Worm (Caenorhabditis elegans): ENCODE measurements around the gene rabn-5.

rabn-5 gene

DNA sequence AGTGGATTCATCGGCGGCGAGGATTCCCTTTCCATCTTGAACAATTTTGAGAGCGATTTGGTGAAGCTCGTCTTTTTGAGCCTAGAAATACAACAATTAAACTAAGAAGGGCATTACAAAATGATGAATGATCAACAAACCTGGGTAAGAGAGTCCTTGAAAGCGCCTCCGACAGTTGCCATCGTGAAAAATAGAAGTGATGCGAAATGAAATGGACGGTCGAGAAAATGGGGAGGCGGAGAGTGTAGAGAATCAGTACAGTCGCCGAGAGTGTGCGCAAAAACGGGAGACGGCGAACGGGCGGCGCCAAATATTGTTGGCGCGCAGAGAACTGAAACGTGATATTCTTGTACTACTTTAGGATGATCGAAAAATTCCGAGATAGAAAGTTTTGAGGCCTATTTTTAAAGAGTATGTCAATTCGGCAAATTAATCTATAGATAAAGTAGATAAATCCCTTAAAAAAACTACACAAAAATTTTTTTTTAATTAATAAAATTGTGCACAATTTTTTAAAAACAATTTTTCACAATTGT lies 11.9 kb downstream of the rabn-5 start, which contains the start of gene aldo-2:
TSS of gene aldo-2 (minus strand) at position 486 of the 536 bp plus-strand sequence.
- TF ChIP-seq ama-1 (optimal IDR thresholded peaks at IDR 0.05) (no peak), hmbx-1 (tag; optimal IDR thresholded peaks at IDR 0.05) (no peak), F13C5.2 (tag; optimal IDR thresholded peaks at IDR 0.05) (no peak)

DNA sequence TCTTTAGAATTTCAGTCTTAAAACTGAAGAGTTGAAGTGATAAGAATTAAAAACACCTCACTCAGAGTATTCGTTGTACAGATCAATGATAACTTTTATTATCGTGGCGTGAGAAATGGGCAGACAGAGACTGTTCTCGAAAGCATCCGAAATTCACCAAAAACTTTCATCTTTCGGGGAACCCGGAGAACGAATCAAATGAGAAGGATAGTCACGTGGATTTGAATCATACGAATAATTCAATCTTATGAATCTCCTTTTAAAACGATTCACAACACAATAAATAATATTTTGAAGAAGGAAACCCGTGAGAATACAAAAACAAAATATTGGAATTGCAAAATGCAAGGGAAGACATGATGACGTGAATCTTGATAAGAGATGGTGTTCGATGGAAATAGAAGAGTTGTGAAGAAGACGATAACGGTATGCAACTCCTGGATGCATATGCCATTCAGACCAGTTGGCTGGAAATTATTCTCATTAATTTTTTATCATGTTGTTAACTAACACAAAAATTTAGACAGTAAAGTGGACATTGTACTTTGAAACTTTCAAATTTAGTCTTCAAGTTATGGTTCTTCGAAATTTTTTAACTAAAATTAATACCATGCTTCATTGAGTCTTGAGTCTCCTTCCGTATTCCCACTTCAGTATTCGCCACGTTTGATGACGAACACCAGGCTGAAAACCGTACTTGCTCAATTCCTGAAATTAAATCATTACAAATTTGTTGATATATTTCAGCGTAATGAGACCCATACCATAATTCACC lies 12.7 kb downstream of the rabn-5 start:
- TF ChIP-seq ceh-36 (tag; optimal IDR thresholded peaks at IDR 0.05) (no peak), ama-1 (optimal IDR thresholded peaks at IDR 0.05) (no peak), tra-4 (tag; optimal IDR thresholded peaks at IDR 0.05) (no peak), scrt-1 (GFP tag; IDR thresholded peaks at IDR 0.05) (no peak), aly-1 (tag; optimal IDR thresholded peaks at IDR 0.05) (no peak), ets-7 (tag; optimal IDR thresholded peaks at IDR 0.05) (no peak), pes-1 (GFP tag; IDR thresholded peaks at IDR 0.05) (no peak), B0310.2 (tag; optimal IDR thresholded peaks at IDR 0.05) (no peak), sea-1 (GFP tag; conservative IDR thresholded peaks at IDR 0.05) (no peak)

DNA sequence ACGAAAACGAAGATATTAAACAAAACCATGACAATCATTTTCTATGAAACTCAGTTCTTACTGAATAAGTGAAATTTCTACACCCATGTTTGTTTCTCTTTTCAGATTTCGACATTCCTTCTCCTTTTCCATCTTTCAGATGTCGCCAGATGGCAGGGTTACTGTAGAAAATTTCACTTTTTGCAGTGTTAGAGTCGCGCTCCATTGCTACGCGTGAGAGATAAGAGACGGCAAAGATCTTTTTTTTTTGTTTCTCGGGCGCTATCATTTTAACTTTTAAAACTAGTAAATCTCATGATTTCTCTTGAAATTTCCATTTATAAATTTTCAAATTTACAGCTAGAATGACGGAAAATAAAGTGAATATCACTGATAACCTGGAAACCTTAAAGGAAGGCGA lies 13.9 kb downstream of the rabn-5 start, which contains the start of the genes mig-21 and F01F1.2:
TSS of gene mig-21 (minus strand) at position 166 of the 400 bp plus-strand sequence.
TSS of gene F01F1.2 (plus strand) at position 340 of the 400 bp plus-strand sequence.
- no peak for TF ChIP-seq tra-4 (tag; optimal IDR thresholded peaks at IDR 0.05)

DNA sequence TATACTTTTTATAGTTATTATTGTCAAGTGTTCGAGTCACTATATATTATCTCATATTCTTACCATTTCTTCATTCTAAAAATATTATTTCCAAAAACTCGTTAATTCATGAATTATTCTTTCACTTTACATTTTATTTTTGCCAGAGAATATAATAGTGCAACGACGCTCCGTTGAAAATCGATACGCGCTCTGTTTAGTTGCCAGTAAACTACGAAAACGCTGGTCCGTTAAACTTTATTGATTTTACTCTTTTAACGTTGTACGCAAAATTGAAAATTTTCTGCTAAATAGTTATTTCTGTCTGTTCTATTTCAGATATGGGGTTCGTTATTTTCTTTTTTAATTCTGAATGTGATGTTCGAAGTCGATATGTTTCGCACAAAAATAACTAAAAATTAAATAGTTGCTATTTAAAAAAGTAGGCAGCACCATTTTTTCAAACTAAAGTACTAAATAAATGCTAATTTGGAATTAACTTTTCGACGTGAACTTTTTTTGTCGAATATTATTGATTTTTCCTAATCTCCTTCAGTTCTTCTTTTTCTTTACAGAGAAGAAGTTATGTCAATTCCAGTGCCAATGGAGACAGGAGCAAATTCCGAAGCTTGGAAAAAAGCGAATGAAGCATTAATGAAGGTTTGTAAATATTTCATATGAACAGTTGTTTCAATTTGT lies 15.1 kb downstream of the rabn-5 start, which contains the start of gene hpo-10:
TSS of gene hpo-10 (plus strand) at position 199 of the 678 bp plus-strand sequence.
- TF ChIP-seq scrt-1 (GFP tag; IDR thresholded peaks at IDR 0.05) = no peak
- TF ChIP-seq tbx-11 (GFP tag; IDR thresholded peaks at IDR 0.05) = no peak
- no peak for TF ChIP-seq tra-4 (tag; optimal IDR thresholded peaks at IDR 0.05)
- TF ChIP-seq sea-1 (GFP tag; conservative IDR thresholded peaks at IDR 0.05) = no peak
- TF ChIP-seq ets-7 (tag; optimal IDR thresholded peaks at IDR 0.05) = no peak
- TF ChIP-seq pes-1 (GFP tag; IDR thresholded peaks at IDR 0.05) = no peak
- no peak for TF ChIP-seq hmg-4 (GFP tag; optimal IDR thresholded peaks at IDR 0.05)
- TF ChIP-seq hmbx-1 (tag; optimal IDR thresholded peaks at IDR 0.05) = no peak
- no peak for TF ChIP-seq aly-1 (tag; optimal IDR thresholded peaks at IDR 0.05)
- TF ChIP-seq flt-1 (GFP tag; IDR thresholded peaks at IDR 0.05) = no peak
- TF ChIP-seq F13C5.2 (tag; optimal IDR thresholded peaks at IDR 0.05) = no peak
- TF ChIP-seq ceh-13 (GFP tag; optimal IDR thresholded peaks at IDR 0.05) = no peak
- no peak for TF ChIP-seq tbx-37 (GFP tag; conservative IDR thresholded peaks at IDR 0.05)
- no peak for TF ChIP-seq ceh-36 (tag; optimal IDR thresholded peaks at IDR 0.05)

DNA sequence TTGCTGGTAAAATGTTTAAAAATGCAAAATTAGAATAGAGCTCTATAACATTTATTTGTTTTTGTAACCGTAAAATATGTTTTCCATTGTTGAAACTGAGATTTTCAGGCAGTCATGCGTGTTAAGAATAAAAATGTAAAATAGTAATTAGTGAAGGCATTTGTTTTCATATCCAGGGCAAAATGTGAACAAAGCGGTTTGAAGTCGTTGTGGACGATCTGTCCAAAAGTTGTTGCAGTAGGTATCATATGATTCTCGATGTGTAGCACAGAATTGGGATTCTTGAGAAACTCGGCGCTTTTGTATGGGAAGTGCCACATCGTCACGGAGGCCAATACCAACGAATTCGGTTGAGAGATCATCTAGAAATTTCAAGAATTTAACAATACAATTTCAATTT lies 17.9 kb downstream of the rabn-5 start:
- peak; percentile 14 for TF ChIP-seq ama-1 (optimal IDR thresholded peaks at IDR 0.05)
- no peak for TF ChIP-seq hmbx-1 (tag; optimal IDR thresholded peaks at IDR 0.05)

DNA sequence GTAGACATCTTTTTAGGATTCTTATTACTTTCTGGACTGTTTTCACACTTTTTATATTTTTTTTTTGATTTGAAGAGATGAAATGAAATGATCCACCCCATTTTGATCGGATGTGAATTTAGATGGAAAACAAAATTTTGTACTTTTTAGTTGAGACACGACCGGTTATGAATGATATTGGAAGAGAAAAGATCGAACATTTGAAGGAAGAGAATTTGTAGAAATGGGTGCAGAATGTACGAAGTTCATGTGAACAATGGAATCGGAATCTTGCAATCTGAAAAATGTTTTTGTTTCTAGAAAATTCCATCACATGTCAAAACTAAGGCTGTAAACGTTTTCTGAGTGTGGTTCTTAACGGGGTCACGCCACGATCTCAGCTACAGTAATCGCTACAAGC lies 18.5 kb downstream of the rabn-5 start, which contains the start of gene F01F1.14:
TSS of gene F01F1.14 (minus strand) at position 101 of the 400 bp plus-strand sequence.
- TF ChIP-seq flt-1 (GFP tag; IDR thresholded peaks at IDR 0.05) (no peak), tbx-11 (GFP tag; IDR thresholded peaks at IDR 0.05) (no peak), pes-1 (GFP tag; IDR thresholded peaks at IDR 0.05) (no peak), tbx-37 (GFP tag; conservative IDR thresholded peaks at IDR 0.05) (no peak), hmg-4 (GFP tag; optimal IDR thresholded peaks at IDR 0.05) (no peak), sea-1 (GFP tag; conservative IDR thresholded peaks at IDR 0.05) (no peak), ets-7 (tag; optimal IDR thresholded peaks at IDR 0.05) (no peak), aly-1 (tag; optimal IDR thresholded peaks at IDR 0.05) (no peak), ceh-13 (GFP tag; optimal IDR thresholded peaks at IDR 0.05) (no peak), hmbx-1 (tag; optimal IDR thresholded peaks at IDR 0.05) (no peak), F13C5.2 (tag; optimal IDR thresholded peaks at IDR 0.05) (no peak), ama-1 (optimal IDR thresholded peaks at IDR 0.05) (no peak), B0310.2 (tag; optimal IDR thresholded peaks at IDR 0.05) (no peak), scrt-1 (GFP tag; IDR thresholded peaks at IDR 0.05) (no peak), ceh-36 (tag; optimal IDR thresholded peaks at IDR 0.05) (no peak), tra-4 (tag; optimal IDR thresholded peaks at IDR 0.05) (no peak)

DNA sequence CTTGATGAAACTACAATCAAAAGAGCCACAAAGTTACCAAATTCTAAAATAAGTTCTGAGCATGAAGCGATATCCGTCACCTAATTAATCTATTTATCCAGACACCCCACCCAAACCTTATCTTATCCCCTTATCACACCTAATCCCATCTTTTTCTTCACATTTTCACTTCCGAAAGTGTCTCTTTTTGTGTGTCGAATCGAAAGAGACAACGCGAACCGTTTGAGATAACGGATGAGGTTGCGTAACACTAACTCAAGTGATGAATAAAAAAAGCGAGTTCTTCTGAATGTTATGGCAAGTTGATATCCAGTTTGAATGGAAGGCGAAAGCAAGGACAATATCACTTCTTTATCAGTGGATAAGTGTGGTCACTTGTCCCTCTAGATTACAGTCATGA lies 19.2 kb downstream of the rabn-5 start:
- TF ChIP-seq ceh-36 (tag; optimal IDR thresholded peaks at IDR 0.05) (no peak), tra-4 (tag; optimal IDR thresholded peaks at IDR 0.05) (no peak), tbx-11 (GFP tag; IDR thresholded peaks at IDR 0.05) (no peak), pes-1 (GFP tag; IDR thresholded peaks at IDR 0.05) (no peak), ets-7 (tag; optimal IDR thresholded peaks at IDR 0.05) (no peak), ama-1 (optimal IDR thresholded peaks at IDR 0.05) (no peak), sea-1 (GFP tag; conservative IDR thresholded peaks at IDR 0.05) (no peak), hmbx-1 (tag; optimal IDR thresholded peaks at IDR 0.05) (no peak), ceh-13 (GFP tag; optimal IDR thresholded peaks at IDR 0.05) (no peak), scrt-1 (GFP tag; IDR thresholded peaks at IDR 0.05) (no peak), tbx-37 (GFP tag; conservative IDR thresholded peaks at IDR 0.05) (no peak), aly-1 (tag; optimal IDR thresholded peaks at IDR 0.05) (no peak), F13C5.2 (tag; optimal IDR thresholded peaks at IDR 0.05) (no peak), hmg-4 (GFP tag; optimal IDR thresholded peaks at IDR 0.05) (no peak), B0310.2 (tag; optimal IDR thresholded peaks at IDR 0.05) (no peak), hnd-1 (tag; optimal IDR thresholded peaks at IDR 0.05) (no peak), flt-1 (GFP tag; IDR thresholded peaks at IDR 0.05) (no peak)

All from whole organism, early embryonic.